Worm (Caenorhabditis elegans): ENCODE results near the gene F41G3.5.

ce11 chrII:6768014-6768413 is 21.5 kb downstream of the F41G3.5 start, which contains the start of gene F41G3.18:
- no peak for TF ChIP-seq ceh-45 (GFP tag; IDR thresholded peaks at IDR 0.05)
- TF ChIP-seq elt-2 (tag; optimal IDR thresholded peaks at IDR 0.05): no peak
- TF ChIP-seq unc-42 (tag; optimal IDR thresholded peaks at IDR 0.05): no peak
- no peak for TF ChIP-seq nfya-1 (tag; optimal IDR thresholded peaks at IDR 0.05)
- no peak for TF ChIP-seq pqm-1 (tag; optimal IDR thresholded peaks at IDR 0.05)
- TF ChIP-seq ceh-9 (tag; optimal IDR thresholded peaks at IDR 0.05): no peak

All from whole organism, late embryonic.